Fruit fly (Drosophila melanogaster): ENCODE measurements around the gene Ada2b.
A peak's percentile ranks its signal among the peaks of the same experiment; 100 is the strongest.

Ada2b gene

dm6 chr3R:8233370-8233773 is 6.9 kb downstream of the Ada2b start, which contains the start of gene PolI (continued):
- TF ChIP-seq CG31365 (tag; optimal IDR thresholded peaks at IDR 0.05) (peak; percentile 23), mirr (GFP tag; optimal IDR thresholded peaks at IDR 0.05) (peak; percentile 22), CG4328 (GFP tag; optimal IDR thresholded peaks at IDR 0.05) (peak; percentile 6), Blimp-1 (GFP tag; optimal IDR thresholded peaks at IDR 0.05) (no peak), her (GFP tag; optimal IDR thresholded peaks at IDR 0.05) (no peak), Lim3 (GFP tag; IDR thresholded peaks at IDR 0.05) (no peak), tap (tag; optimal IDR thresholded peaks at IDR 0.05) (no peak), NfI (GFP tag; optimal IDR thresholded peaks at IDR 0.05) (peak; percentile 26), yki (optimal IDR thresholded peaks at IDR 0.05) (no peak), CG2712 (tag; optimal IDR thresholded peaks at IDR 0.05) (peak; percentile 28), CG11696 (GFP tag; IDR thresholded peaks at IDR 0.05) (no peak), croc (GFP tag; conservative IDR thresholded peaks at IDR 0.05) (no peak), eyg (GFP tag; optimal IDR thresholded peaks at IDR 0.05) (no peak), Awh (GFP tag; IDR thresholded peaks at IDR 0.05) (no peak), repo (GFP tag; optimal IDR thresholded peaks at IDR 0.05) (no peak), sens (GFP tag) (peak; percentile 70), D19B (GFP tag; optimal IDR thresholded peaks at IDR 0.05) (no peak), CG1832 (GFP tag; optimal IDR thresholded peaks at IDR 0.05) (no peak), usp (GFP tag; optimal IDR thresholded peaks at IDR 0.05) (no peak), fd96Cb (tag; optimal IDR thresholded peaks at IDR 0.05) (no peak), lov (optimal IDR thresholded peaks at IDR 0.05) (no peak), lov (GFP tag; IDR thresholded peaks at IDR 0.05) (no peak), zfh1 (GFP tag; IDR thresholded peaks at IDR 0.05) (no peak), CG3163 (GFP tag; optimal IDR thresholded peaks at IDR 0.05) (no peak), btn (GFP tag; optimal IDR thresholded peaks at IDR 0.05) (no peak), NC2β (GFP tag; optimal IDR thresholded peaks at IDR 0.05) (no peak), gt (GFP tag; IDR thresholded peaks at IDR 0.05) (no peak), twi (tag; optimal IDR thresholded peaks at IDR 0.05) (peak; percentile 2), run (tag; optimal IDR thresholded peaks at IDR 0.05) (peak; percentile 19), CG2875 (GFP tag; optimal IDR thresholded peaks at IDR 0.05) (no peak), p53 (GFP tag; optimal IDR thresholded peaks at IDR 0.05) (peak; percentile 25), ind (GFP tag; optimal IDR thresholded peaks at IDR 0.05) (peak; percentile 8), gce (GFP tag; IDR thresholded peaks at IDR 0.05) (no peak), ewg (GFP tag; optimal IDR thresholded peaks at IDR 0.05) (no peak), stc (GFP tag; IDR thresholded peaks at IDR 0.05) (no peak), CG7271 (tag; optimal IDR thresholded peaks at IDR 0.05) (no peak), wor (GFP tag; IDR thresholded peaks at IDR 0.05) (no peak), CG10267 (tag; optimal IDR thresholded peaks at IDR 0.05) (peak; percentile 65), emc (GFP tag; optimal IDR thresholded peaks at IDR 0.05) (no peak), BtbVII (GFP tag; optimal IDR thresholded peaks at IDR 0.05) (no peak), CG6654 (GFP tag; optimal IDR thresholded peaks at IDR 0.05) (no peak), fd102C (GFP tag; optimal IDR thresholded peaks at IDR 0.05) (no peak), ci (GFP tag; IDR thresholded peaks at IDR 0.05) (no peak), jing (GFP tag; optimal IDR thresholded peaks at IDR 0.05) (no peak), Sox100B (GFP tag; optimal IDR thresholded peaks at IDR 0.05) (no peak), Bgb (GFP tag; IDR thresholded peaks at IDR 0.05; ENCODE audit: partially characterized antibody) (peak; percentile 54; the same call in 1 of the 2 replicates), sim (GFP tag; IDR thresholded peaks at IDR 0.05) (no peak), CG2202 (tag; optimal IDR thresholded peaks at IDR 0.05) (peak; percentile 24), knrl (GFP tag; IDR thresholded peaks at IDR 0.05; ENCODE audit: partially characterized antibody) (peak; percentile 53; the same call in 2 of the 3 replicates), CG2120 (GFP tag; optimal IDR thresholded peaks at IDR 0.05) (peak; percentile 58), dysf (GFP tag; IDR thresholded peaks at IDR 0.05) (no peak), CG11398 (GFP tag; optimal IDR thresholded peaks at IDR 0.05) (no peak), dimm (GFP tag; IDR thresholded peaks at IDR 0.05) (no peak)

Data from whole organism, embryonic.